Worm (Caenorhabditis elegans) whole organism, L3 larva: Measurements from ENCODE around the gene T13F3.6.

Experiments used
- jun-1 ChIP-seq: fragments of 150-350 bp; optimal IDR thresholded peaks from 2 replicates; lab custom pipeline; 2014; ENCODE audit warnings: missing biosample characterization, missing genetic modification reagents, missing genetic modification characterization
- mdl-1 ChIP-seq: fragments of 150-350 bp; optimal IDR thresholded peaks from 2 replicates; lab custom pipeline; 2014; ENCODE audit warnings: missing biosample characterization, missing genetic modification characterization
- unc-39 ChIP-seq: sonication (generic microtip); optimal IDR thresholded peaks from 4 replicates; lab custom pipeline; 2017; ENCODE audit warnings: missing biosample characterization, missing genetic modification characterization

DNA sequence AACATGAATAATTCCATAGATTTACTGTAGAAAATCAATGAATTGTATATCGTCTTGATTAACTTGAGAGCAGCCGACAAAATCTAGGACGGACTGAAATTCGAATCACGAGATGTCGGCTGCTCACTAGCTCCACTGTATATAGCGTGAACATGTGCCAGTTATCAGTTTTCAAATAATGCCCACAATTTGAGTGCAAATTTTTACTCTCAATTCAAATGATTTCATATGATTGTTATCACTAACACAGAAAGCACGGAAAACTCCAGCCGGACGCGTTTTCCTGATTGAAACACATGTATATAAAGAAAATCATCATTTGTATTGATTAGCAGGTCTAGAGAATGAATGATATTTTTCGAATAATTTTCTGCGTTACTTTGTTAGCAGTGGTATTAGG is 21.4 kb upstream of the T13F3.6 start, which contains the start of gene oac-5:
- TF ChIP-seq unc-39 (tag; lab: Kevin White, UChicago) (no peak), mdl-1 (tag; lab: Kevin White, UChicago) (no peak), jun-1 (tag; lab: Kevin White, UChicago) (no peak)
